Fruit fly (Drosophila melanogaster): ENCODE data around the gene CG11983.

Gene CG11983

dm6 chr3R:8979850-8980775 lies 28.0 kb upstream of the CG11983 start (continued):
- TF ChIP-seq CG31441 (GFP tag; IDR thresholded peaks at IDR 0.05) (no peak), eyg (GFP tag; optimal IDR thresholded peaks at IDR 0.05) (no peak), slou (GFP tag; optimal IDR thresholded peaks at IDR 0.05) (peak; percentile 25), H2.0 (GFP tag; IDR thresholded peaks at IDR 0.05) (no peak), CG11696 (GFP tag; IDR thresholded peaks at IDR 0.05) (no peak), Ets97D (GFP tag; optimal IDR thresholded peaks at IDR 0.05) (peak; percentile 9), Neu2 (GFP tag; optimal IDR thresholded peaks at IDR 0.05; ENCODE audit: borderline replicate concordance) (no peak), CG15696 (tag; optimal IDR thresholded peaks at IDR 0.05) (no peak), NFAT (GFP tag; IDR thresholded peaks at IDR 0.05) (no peak), HLHmδ (GFP tag; optimal IDR thresholded peaks at IDR 0.05) (no peak), CG9727 (GFP tag; optimal IDR thresholded peaks at IDR 0.05) (peak; percentile 32), HmgZ (tag; optimal IDR thresholded peaks at IDR 0.05) (peak; percentile 20), CG30403 (GFP tag; optimal IDR thresholded peaks at IDR 0.05) (peak; percentile 24), unc-4 (GFP tag; IDR thresholded peaks at IDR 0.05; ENCODE audit: partially characterized antibody) (peak; percentile 39; the same call in 1 of the 2 replicates), CTCF (GFP tag; optimal IDR thresholded peaks at IDR 0.05) (peak; percentile 98), scrt (GFP tag; optimal IDR thresholded peaks at IDR 0.05) (no peak), CG6791 (GFP tag; IDR thresholded peaks at IDR 0.05; ENCODE audit: partially characterized antibody) (0 out of 3 replicates have a peak, but pooled peaks have one; percentile 45), HLH4C (GFP tag; IDR thresholded peaks at IDR 0.05; ENCODE audit: partially characterized antibody) (peak; percentile 39; the same call in 1 of the 3 replicates), fd64A (GFP tag; optimal IDR thresholded peaks at IDR 0.05) (no peak), crp (GFP tag; optimal IDR thresholded peaks at IDR 0.05) (no peak), Bteb2 (GFP tag; optimal IDR thresholded peaks at IDR 0.05) (no peak), org-1 (GFP tag; optimal IDR thresholded peaks at IDR 0.05) (no peak), lov (optimal IDR thresholded peaks at IDR 0.05) (no peak), lov (GFP tag; IDR thresholded peaks at IDR 0.05) (0 out of 3 replicates have a peak, but pooled peaks have one; percentile 4), BtbVII (GFP tag; optimal IDR thresholded peaks at IDR 0.05) (peak; percentile 0), CG10565 (GFP tag; optimal IDR thresholded peaks at IDR 0.05) (no peak), CG10267 (tag; optimal IDR thresholded peaks at IDR 0.05) (peak; percentile 17), CG12155 (GFP tag; optimal IDR thresholded peaks at IDR 0.05) (peak; percentile 6), CG6765 (GFP tag; optimal IDR thresholded peaks at IDR 0.05) (peak; percentile 2), CG33213 (GFP tag; optimal IDR thresholded peaks at IDR 0.05) (peak; percentile 9), Elba2 (GFP tag; optimal IDR thresholded peaks at IDR 0.05) (no peak), Nf-YA (GFP tag; IDR thresholded peaks at IDR 0.05) (no peak), CG16813 (GFP tag; IDR thresholded peaks at IDR 0.05; ENCODE audit: partially characterized antibody) (peak; percentile 60; the same call in 2 of the 3 replicates), Myb (GFP tag; optimal IDR thresholded peaks at IDR 0.05) (no peak), CG34224 (GFP tag; IDR thresholded peaks at IDR 0.05; ENCODE audit: partially characterized antibody) (no peak; the same call in 2 of the 3 replicates), amos (GFP tag; IDR thresholded peaks at IDR 0.05; ENCODE audit: partially characterized antibody) (peak; percentile 80), CG11560 (tag; IDR thresholded peaks at IDR 0.05) (no peak), knrl (GFP tag; IDR thresholded peaks at IDR 0.05; ENCODE audit: partially characterized antibody) (peak; percentile 63; the same call in 2 of the 3 replicates), corto (GFP tag; optimal IDR thresholded peaks at IDR 0.05) (no peak), CG7357 (GFP tag; IDR thresholded peaks at IDR 0.05) (no peak), grau (tag; optimal IDR thresholded peaks at IDR 0.05) (peak; percentile 38), CG8944 (GFP tag; optimal IDR thresholded peaks at IDR 0.05) (no peak), NfI (GFP tag; optimal IDR thresholded peaks at IDR 0.05) (peak; percentile 24), CG12942 (GFP tag; optimal IDR thresholded peaks at IDR 0.05) (no peak), CG9797 (GFP tag; optimal IDR thresholded peaks at IDR 0.05) (no peak), CG12104 (GFP tag; optimal IDR thresholded peaks at IDR 0.05) (no peak), Dek (tag; optimal IDR thresholded peaks at IDR 0.05) (peak; percentile 69), Sox102F (GFP tag; optimal IDR thresholded peaks at IDR 0.05) (no peak)

Data from whole organism, embryonic.